Fruit fly (Drosophila melanogaster): ENCODE measurements around the gene CG3402.

The CG3402 gene

dm6 chr3L:692699-693098 lies 40.0 kb upstream of the CG3402 start, which contains the start of gene Vti1a (continued):
- TF ChIP-seq CG42726 (GFP tag; IDR thresholded peaks at IDR 0.05; ENCODE audit: partially characterized antibody) (no peak), usp (GFP tag; optimal IDR thresholded peaks at IDR 0.05) (no peak), CG9817 (tag; optimal IDR thresholded peaks at IDR 0.05) (no peak), bigmax (GFP tag; optimal IDR thresholded peaks at IDR 0.05) (peak; percentile 34), HHEX (GFP tag; optimal IDR thresholded peaks at IDR 0.05) (no peak), salm (tag; optimal IDR thresholded peaks at IDR 0.05) (no peak), pzg (GFP tag; optimal IDR thresholded peaks at IDR 0.05) (peak; percentile 86), Side (GFP tag; optimal IDR thresholded peaks at IDR 0.05) (no peak), CG13296 (GFP tag; optimal IDR thresholded peaks at IDR 0.05) (no peak), CG4820 (GFP tag; optimal IDR thresholded peaks at IDR 0.05) (no peak), Tbp (GFP tag; optimal IDR thresholded peaks at IDR 0.05) (no peak), CG1024 (GFP tag; IDR thresholded peaks at IDR 0.05) (no peak), dimm (GFP tag; IDR thresholded peaks at IDR 0.05) (no peak), CG2875 (GFP tag; optimal IDR thresholded peaks at IDR 0.05) (no peak), twi (tag; optimal IDR thresholded peaks at IDR 0.05) (no peak), CTCF (GFP tag; optimal IDR thresholded peaks at IDR 0.05) (peak; percentile 42), Hey (tag; optimal IDR thresholded peaks at IDR 0.05) (no peak), CG3847 (GFP tag; IDR thresholded peaks at IDR 0.05) (peak; percentile 49; the same call in 1 of the 2 replicates), NK7.1 (GFP tag; optimal IDR thresholded peaks at IDR 0.05) (no peak), Usf (GFP tag; optimal IDR thresholded peaks at IDR 0.05) (no peak), Rx (GFP tag; IDR thresholded peaks at IDR 0.05) (no peak), CG15696 (tag; optimal IDR thresholded peaks at IDR 0.05) (no peak), CG9727 (GFP tag; optimal IDR thresholded peaks at IDR 0.05) (no peak), onecut (GFP tag; IDR thresholded peaks at IDR 0.05) (peak; percentile 31; the same call in 1 of the 2 replicates), Sry-δ (GFP tag; optimal IDR thresholded peaks at IDR 0.05) (peak; percentile 6), Vsx1 (GFP tag; optimal IDR thresholded peaks at IDR 0.05) (no peak), CG30020 (tag; optimal IDR thresholded peaks at IDR 0.05) (no peak), CG13424 (tag; optimal IDR thresholded peaks at IDR 0.05) (no peak), BtbVII (GFP tag; optimal IDR thresholded peaks at IDR 0.05) (no peak), tin (GFP tag; optimal IDR thresholded peaks at IDR 0.05) (no peak), dm (GFP tag; optimal IDR thresholded peaks at IDR 0.05) (no peak), tap (tag; optimal IDR thresholded peaks at IDR 0.05) (peak; percentile 1), Ssrp (tag; optimal IDR thresholded peaks at IDR 0.05) (no peak), Atf3 (GFP tag; optimal IDR thresholded peaks at IDR 0.05) (no peak), slp2 (GFP tag; optimal IDR thresholded peaks at IDR 0.05) (no peak), CG4617 (GFP tag; optimal IDR thresholded peaks at IDR 0.05; ENCODE audit: borderline replicate concordance) (peak; percentile 62), sd (tag; optimal IDR thresholded peaks at IDR 0.05) (no peak), pan (optimal IDR thresholded peaks at IDR 0.05) (no peak), pan (GFP tag; optimal IDR thresholded peaks at IDR 0.05 in 1 of 2, IDR thresholded peaks at IDR 0.05 in 1 of 2) (no peak), ham (GFP tag; IDR thresholded peaks at IDR 0.05) (no peak), Camta (GFP tag; optimal IDR thresholded peaks at IDR 0.05) (no peak), Xrp1 (GFP tag; IDR thresholded peaks at IDR 0.05) (no peak), CG6791 (GFP tag; IDR thresholded peaks at IDR 0.05; ENCODE audit: partially characterized antibody) (peak; percentile 55; the same call in 2 of the 3 replicates), Dbx (GFP tag; IDR thresholded peaks at IDR 0.05) (no peak), Stat92E (GFP tag; optimal IDR thresholded peaks at IDR 0.05) (no peak), CG12299 (tag; optimal IDR thresholded peaks at IDR 0.05) (no peak), sens-2 (GFP tag; IDR thresholded peaks at IDR 0.05) (no peak), CrebB (tag; optimal IDR thresholded peaks at IDR 0.05) (no peak), Dfd (GFP tag; optimal IDR thresholded peaks at IDR 0.05) (no peak), unc-4 (GFP tag; IDR thresholded peaks at IDR 0.05; ENCODE audit: partially characterized antibody) (0 out of 2 replicates have a peak, but pooled peaks have one; percentile 46), ro (GFP tag; IDR thresholded peaks at IDR 0.05) (no peak), Sox100B (GFP tag; optimal IDR thresholded peaks at IDR 0.05) (no peak), Poxn (GFP tag; IDR thresholded peaks at IDR 0.05) (no peak)

All from whole organism, embryonic.